Fruit fly (Drosophila melanogaster) whole organism, prepupa: ENCODE results near the gene CG15602.

Experiments
- Blimp-1 ChIP-seq: fragments of 200-800 bp; sonication (Bioruptor generic); optimal IDR thresholded peaks from 3 replicates; lab custom pipeline; 2017; ENCODE audit warnings: missing biosample characterization, missing genetic modification characterization, mild to moderate bottlenecking, moderate library complexity, missing genetic modification reagents
- CG15336 ChIP-seq: fragments of 200-800 bp; sonication (Bioruptor generic); IDR thresholded peaks from 2 replicates; pipeline ENCODE4 v1.3.6; 2022; ENCODE audit warnings: missing biosample characterization, missing genetic modification characterization
- CG1621 ChIP-seq: fragments of 200-800 bp; sonication (Bioruptor generic); optimal IDR thresholded peaks from 3 replicates; lab custom pipeline; 2018; ENCODE audit warnings: missing biosample characterization, mild to moderate bottlenecking, missing genetic modification characterization
- CG3032 ChIP-seq: fragments of 200-800 bp; optimal IDR thresholded peaks from 2 replicates; lab custom pipeline; 2019; ENCODE audit warnings: missing biosample characterization, mild to moderate bottlenecking, missing genetic modification characterization, moderate library complexity
- CG31627 ChIP-seq: fragments of 200-800 bp; sonication (Bioruptor generic); optimal IDR thresholded peaks from 3 replicates; lab custom pipeline; 2016; ENCODE audit warnings: missing biosample characterization, missing genetic modification characterization
- CG32006 ChIP-seq: fragments of 200-800 bp; sonication (Bioruptor generic); optimal IDR thresholded peaks from 3 replicates; lab custom pipeline; 2017; ENCODE audit warnings: missing biosample characterization, mild to moderate bottlenecking, missing genetic modification characterization
- CG3919 ChIP-seq: fragments of 200-800 bp; sonication (Bioruptor generic); optimal IDR thresholded peaks from 3 replicates; lab custom pipeline; 2016; ENCODE audit warnings: missing biosample characterization, missing genetic modification characterization
- CG4318 ChIP-seq: fragments of 200-800 bp; sonication (Bioruptor generic); optimal IDR thresholded peaks from 3 replicates; lab custom pipeline; 2017; ENCODE audit warnings: missing biosample characterization, mild to moderate bottlenecking, missing genetic modification characterization
- CG6163 ChIP-seq: fragments of 200-800 bp; sonication (Bioruptor generic); IDR thresholded peaks from 3 replicates; pipeline ENCODE4 v1.3.6; 2022; ENCODE audit warnings: missing biosample characterization, missing genetic modification characterization
- CG6854 ChIP-seq: fragments of 200-800 bp; sonication (Bioruptor generic); optimal IDR thresholded peaks from 2 replicates; lab custom pipeline; 2017; ENCODE audit warnings: missing biosample characterization, mild to moderate bottlenecking, missing genetic modification characterization
- CG7368 ChIP-seq: fragments of 200-800 bp; sonication (Bioruptor generic); optimal IDR thresholded peaks from 3 replicates; lab custom pipeline; 2016; ENCODE audit warnings: missing biosample characterization, missing genetic modification characterization
- CG9139 ChIP-seq: fragments of 200-800 bp; sonication (Bioruptor generic); optimal IDR thresholded peaks from 3 replicates; lab custom pipeline; 2017; ENCODE audit warnings: missing biosample characterization, mild to moderate bottlenecking, missing genetic modification characterization
- Eip75B ChIP-seq: fragments of 200-800 bp; sonication (Bioruptor generic); optimal IDR thresholded peaks from 3 replicates; lab custom pipeline; 2016; ENCODE audit warnings: missing biosample characterization, missing genetic modification characterization
- Eip78C ChIP-seq: fragments of 200-800 bp; sonication (Bioruptor generic); peaks from one replicate; lab custom pipeline; 2016; ENCODE audit warnings: missing biosample characterization, missing genetic modification characterization
- Ets96B ChIP-seq: fragments of 200-800 bp; optimal IDR thresholded peaks from 2 replicates; lab custom pipeline; 2019; ENCODE audit warnings: missing biosample characterization, mild to moderate bottlenecking, missing genetic modification characterization, moderate library complexity
- Hr39 ChIP-seq: fragments of 200-800 bp; sonication (Bioruptor generic); optimal IDR thresholded peaks from 2 replicates; lab custom pipeline; 2016; ENCODE audit warnings: missing biosample characterization, missing genetic modification characterization
- Hr4 ChIP-seq: fragments of 200-800 bp; sonication (Bioruptor generic); optimal IDR thresholded peaks from 3 replicates; lab custom pipeline; 2016; ENCODE audit warnings: missing biosample characterization, missing genetic modification characterization
- Lpt ChIP-seq: fragments of 200-800 bp; sonication (Bioruptor generic); optimal IDR thresholded peaks from 3 replicates; lab custom pipeline; 2016; ENCODE audit warnings: missing biosample characterization, missing genetic modification characterization
- Met ChIP-seq: fragments of 200-800 bp; sonication (Bioruptor generic); optimal IDR thresholded peaks from 3 replicates; lab custom pipeline; 2016; ENCODE audit warnings: missing biosample characterization, missing genetic modification characterization
- OdsH ChIP-seq: fragments of 200-800 bp; sonication (Bioruptor generic); optimal IDR thresholded peaks from 3 replicates; lab custom pipeline; 2016; ENCODE audit warnings: missing biosample characterization, missing genetic modification characterization
- Smox ChIP-seq: fragments of 200-800 bp; sonication (Bioruptor generic); optimal IDR thresholded peaks from 3 replicates; lab custom pipeline; 2016; ENCODE audit warnings: missing biosample characterization, missing genetic modification characterization
- Sox15 ChIP-seq: fragments of 200-800 bp; sonication (Bioruptor generic); optimal IDR thresholded peaks from 3 replicates; lab custom pipeline; 2016; ENCODE audit warnings: missing biosample characterization, missing genetic modification characterization
- achi ChIP-seq: fragments of 200-800 bp; sonication (Bioruptor generic); optimal IDR thresholded peaks from 3 replicates; lab custom pipeline; 2016; ENCODE audit warnings: missing biosample characterization, missing genetic modification characterization
- acj6 ChIP-seq: fragments of 200-800 bp; sonication (Bioruptor generic); optimal IDR thresholded peaks from 3 replicates; lab custom pipeline; 2016; ENCODE audit warnings: missing biosample characterization, missing genetic modification characterization
- dsx ChIP-seq: fragments of 200-800 bp; optimal IDR thresholded peaks from 3 replicates; lab custom pipeline; 2019; ENCODE audit warnings: missing biosample characterization, mild to moderate bottlenecking, missing genetic modification characterization, moderate library complexity; ENCODE audit not compliant: poor library complexity, severe bottlenecking
- esn ChIP-seq: fragments of 200-800 bp; sonication (Bioruptor generic); optimal IDR thresholded peaks from 2 replicates; lab custom pipeline; 2016; ENCODE audit warnings: missing biosample characterization, mild to moderate bottlenecking, missing genetic modification characterization, moderate library complexity
- fd59A ChIP-seq: fragments of 200-800 bp; sonication (Bioruptor generic); optimal IDR thresholded peaks from 2 replicates; lab custom pipeline; 2017; ENCODE audit warnings: missing biosample characterization, mild to moderate bottlenecking, missing genetic modification characterization, missing genetic modification reagents
- net ChIP-seq: fragments of 200-800 bp; sonication (Bioruptor generic); optimal IDR thresholded peaks from 3 replicates; lab custom pipeline; 2016; ENCODE audit warnings: missing biosample characterization, missing genetic modification characterization
- pdm3 ChIP-seq: fragments of 200-800 bp; sonication (Bioruptor generic); optimal IDR thresholded peaks from 3 replicates; lab custom pipeline; 2016; ENCODE audit warnings: missing biosample characterization, missing genetic modification characterization
- spab ChIP-seq: fragments of 200-800 bp; sonication (Bioruptor generic); optimal IDR thresholded peaks from 2 replicates; lab custom pipeline; 2017; ENCODE audit warnings: missing biosample characterization, mild to moderate bottlenecking, missing genetic modification characterization, missing genetic modification reagents
- topi ChIP-seq: fragments of 200-800 bp; sonication (Bioruptor generic); optimal IDR thresholded peaks from 3 replicates; lab custom pipeline; 2016; ENCODE audit warnings: missing biosample characterization, missing genetic modification characterization
- vri ChIP-seq: fragments of 200-800 bp; sonication (Bioruptor generic); optimal IDR thresholded peaks from 3 replicates; lab custom pipeline; 2016; ENCODE audit warnings: missing biosample characterization, mild to moderate bottlenecking, missing genetic modification characterization

CG15602 gene

DNA sequence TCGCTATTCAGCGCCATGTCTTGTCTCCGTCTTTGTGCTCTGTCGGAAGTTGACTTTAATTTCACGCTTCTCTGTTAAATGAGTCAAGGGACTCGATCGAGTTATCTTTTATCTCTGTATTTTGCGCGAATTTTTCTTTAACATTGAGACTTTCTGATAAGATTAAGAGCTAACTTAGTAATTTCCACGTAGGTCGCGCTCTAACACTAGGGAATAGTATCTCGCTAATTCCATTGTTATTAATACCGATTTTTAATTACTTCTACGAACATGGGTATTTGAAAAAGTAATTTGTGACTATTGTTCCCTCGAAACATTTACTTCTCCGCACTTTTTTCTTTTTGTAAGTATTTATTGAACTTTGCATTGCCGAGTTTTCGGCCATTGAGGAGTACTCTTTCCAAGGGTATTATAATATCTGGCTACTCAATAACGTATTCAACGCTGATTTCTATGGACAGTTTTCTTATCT, 32.8 kb upstream of the CG15602 start, which contains the start of gene CG8952:
CG8952 (minus strand) TSS at position 51 of the 472 bp plus-strand sequence.
- TF ChIP-seq OdsH (no peak), Ets96B (no peak), topi (GFP tag; lab: Kevin White, UChicago) (no peak), fd59A (GFP tag; lab: Kevin White, UChicago) (no peak), CG6163 (no peak), CG1621 (tag; lab: Kevin White, UChicago) (no peak), Sox15 (GFP tag; lab: Kevin White, UChicago) (no peak), CG31627 (GFP tag; lab: Kevin White, UChicago) (no peak), CG3032 (no peak), vri (GFP tag; lab: Kevin White, UChicago) (no peak), CG4318 (GFP tag; lab: Kevin White, UChicago) (no peak), Lpt (no peak), Blimp-1 (no peak), CG15336 (GFP tag; lab: Robert Waterston, UW) (no peak), Eip78C (GFP tag; lab: Kevin White, UChicago) (no peak), Met (no peak)

DNA sequence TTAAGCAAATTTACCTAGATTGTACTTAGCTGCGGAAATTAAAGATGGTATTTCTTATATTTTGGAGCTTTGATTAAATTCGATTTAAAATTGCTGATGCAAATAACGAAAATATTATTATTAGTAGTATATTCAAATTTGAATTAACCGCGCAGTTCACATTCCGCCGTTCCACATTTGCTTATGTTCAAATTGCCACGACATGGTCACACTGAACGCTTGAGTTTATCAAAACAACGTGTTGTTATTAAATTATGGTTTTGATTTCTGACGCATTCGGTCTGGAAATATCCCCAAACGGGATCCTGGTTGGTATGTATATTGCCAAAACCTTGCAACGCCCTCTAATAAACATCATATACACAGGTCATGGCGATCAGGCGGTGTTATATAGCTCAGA, 29.8 kb upstream of the CG15602 start, which contains the start of gene CG33172:
CG33172 (plus strand) TSS at position 208 of the 400 bp plus-strand sequence.
- no peak for TF ChIP-seq CG9139
- no peak for TF ChIP-seq acj6
- TF ChIP-seq esn (GFP tag; lab: Kevin White, UChicago): no peak
- no peak for TF ChIP-seq net
- TF ChIP-seq CG1621 (tag; lab: Kevin White, UChicago): no peak
- TF ChIP-seq CG4318 (GFP tag; lab: Kevin White, UChicago): no peak
- TF ChIP-seq achi (GFP tag; lab: Kevin White, UChicago): no peak
- no peak for TF ChIP-seq Hr39 (GFP tag; lab: Kevin White, UChicago)
- no peak for TF ChIP-seq spab
- TF ChIP-seq Eip78C (GFP tag; lab: Kevin White, UChicago): no peak
- no peak for TF ChIP-seq dsx (GFP tag; lab: Kevin White, UChicago)
- TF ChIP-seq Smox (GFP tag; lab: Kevin White, UChicago): no peak
- no peak for TF ChIP-seq pdm3
- TF ChIP-seq CG7368 (GFP tag; lab: Kevin White, UChicago): no peak
- no peak for TF ChIP-seq Hr4 (GFP tag; lab: Kevin White, UChicago)

DNA sequence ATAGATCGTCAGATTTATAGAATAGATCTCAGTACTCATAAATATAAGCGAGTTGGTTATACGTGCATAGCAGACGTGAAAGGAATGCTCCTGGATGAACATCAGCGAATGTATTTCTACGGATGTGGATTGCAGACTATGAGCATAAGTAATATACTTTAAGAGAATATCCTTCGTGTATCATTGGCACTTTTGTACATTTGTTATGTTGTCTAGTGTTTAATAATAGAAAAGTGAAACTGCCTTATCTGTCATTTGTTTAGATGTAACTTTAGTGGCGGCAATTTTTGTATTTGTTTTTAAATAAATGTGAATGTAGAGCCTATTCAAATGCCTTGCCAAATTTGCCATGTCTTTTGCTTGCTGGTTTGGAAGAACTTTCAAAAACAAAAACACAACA, 26.6 kb upstream of the CG15602 start, which contains the start of gene CG43672:
CG43672 (plus strand) TSS at position 301 of the 400 bp plus-strand sequence.
- TF ChIP-seq CG6854 (no peak), vri (GFP tag; lab: Kevin White, UChicago) (no peak), CG6163 (no peak)

DNA sequence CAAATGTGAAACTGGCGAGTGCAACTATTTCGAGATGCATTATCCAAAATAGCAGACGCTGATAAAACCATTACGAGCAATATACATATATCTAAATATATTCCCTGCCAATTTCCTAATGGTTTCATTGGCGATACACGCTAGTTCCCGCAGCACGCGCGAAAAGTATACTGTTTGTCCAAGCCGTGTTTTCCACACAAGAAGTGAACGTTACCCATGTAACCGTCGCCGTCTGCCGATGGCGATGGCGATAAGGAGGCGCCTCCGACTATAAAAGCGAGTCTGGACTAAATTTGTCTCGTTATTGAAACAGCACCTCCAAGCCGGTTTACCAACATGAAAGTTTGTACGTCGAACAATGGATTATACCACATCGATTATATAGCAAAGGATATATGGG, 20.4 kb upstream of the CG15602 start, which contains the start of gene CG43673:
CG43673 (plus strand) TSS at position 301 of the 400 bp plus-strand sequence.
- no peak for TF ChIP-seq CG3919 (GFP tag; lab: Kevin White, UChicago)

- TF ChIP-seq net: no peak
- no peak for TF ChIP-seq Eip75B (GFP tag; lab: Kevin White, UChicago)
- no peak for TF ChIP-seq Sox15 (GFP tag; lab: Kevin White, UChicago)
- TF ChIP-seq Hr4 (GFP tag; lab: Kevin White, UChicago): no peak
- no peak for TF ChIP-seq spab
- TF ChIP-seq topi (GFP tag; lab: Kevin White, UChicago): no peak
- no peak for TF ChIP-seq CG31627 (GFP tag; lab: Kevin White, UChicago)
- TF ChIP-seq CG32006 (GFP tag; lab: Kevin White, UChicago): no peak
- TF ChIP-seq, all 60 proteins: peak for 0
Measured at dm6 chrX:15783610-15784009, 15.6 kb upstream of the CG15602 start, which contains the start of gene Efhc1.1. Efhc1.1 (minus strand) TSS chrX:15783710.
